Worm (Caenorhabditis elegans): ENCODE measurements around the gene epn-1.
A peak's percentile ranks its signal among the peaks of the same experiment; 100 is the strongest.

The epn-1 gene

ce11 chrX:14816717-14817116, 1.6 kb downstream of the epn-1 start (continued):
- TF ChIP-seq ztf-4 (tag; optimal IDR thresholded peaks at IDR 0.05) (no peak), mml-1 (tag; optimal IDR thresholded peaks at IDR 0.05) (no peak), R02D3.7 (tag; optimal IDR thresholded peaks at IDR 0.05) (no peak), fos-1 (tag; optimal IDR thresholded peaks at IDR 0.05) (no peak), fkh-2 (tag; optimal IDR thresholded peaks at IDR 0.05) (no peak), ceh-82 (tag; optimal IDR thresholded peaks at IDR 0.05) (no peak), pha-4 (tag; optimal IDR thresholded peaks at IDR 0.05) (peak; percentile 29), zag-1 (tag; optimal IDR thresholded peaks at IDR 0.05) (no peak), mdl-1 (tag; optimal IDR thresholded peaks at IDR 0.05) (no peak)

ce11 chrX:14815412-14815811, 2.9 kb downstream of the epn-1 start:
- TF ChIP-seq egl-27 (tag; optimal IDR thresholded peaks at IDR 0.05): no peak
- TF ChIP-seq ceh-9 (tag; optimal IDR thresholded peaks at IDR 0.05): no peak
- TF ChIP-seq unc-39 (tag; optimal IDR thresholded peaks at IDR 0.05): no peak
- TF ChIP-seq nhr-12 (tag; optimal IDR thresholded peaks at IDR 0.05): no peak
- TF ChIP-seq ztf-11 (tag; optimal IDR thresholded peaks at IDR 0.05): no peak
- no peak for TF ChIP-seq skn-1 (tag; optimal IDR thresholded peaks at IDR 0.05)
- TF ChIP-seq mml-1 (tag; optimal IDR thresholded peaks at IDR 0.05): no peak
- TF ChIP-seq R02D3.7 (tag; optimal IDR thresholded peaks at IDR 0.05): no peak
- TF ChIP-seq unc-62 (GFP tag; optimal IDR thresholded peaks at IDR 0.05): no peak
- no peak for TF ChIP-seq ZK546.5 (tag; optimal IDR thresholded peaks at IDR 0.05)
- TF ChIP-seq snpc-4 (tag; optimal IDR thresholded peaks at IDR 0.05): no peak
- TF ChIP-seq elt-1 (tag; optimal IDR thresholded peaks at IDR 0.05): no peak
- peak; percentile 25 for TF ChIP-seq pha-4 (tag; optimal IDR thresholded peaks at IDR 0.05)
- TF ChIP-seq elt-2 (tag; optimal IDR thresholded peaks at IDR 0.05): no peak
- no peak for TF ChIP-seq mdl-1 (tag; optimal IDR thresholded peaks at IDR 0.05)
- no peak for TF ChIP-seq nfya-1 (tag; optimal IDR thresholded peaks at IDR 0.05; ENCODE audit: insufficient read depth)
- no peak for TF ChIP-seq daf-12 (tag; optimal IDR thresholded peaks at IDR 0.05)
- peak; percentile 74 for TF ChIP-seq nhr-43 (tag; optimal IDR thresholded peaks at IDR 0.05; ENCODE audit: poor library complexity, severe bottlenecking)
- TF ChIP-seq nhr-77 (tag; optimal IDR thresholded peaks at IDR 0.05): no peak
- no peak for TF ChIP-seq elt-3 (tag; optimal IDR thresholded peaks at IDR 0.05)
- no peak for TF ChIP-seq zag-1 (tag; optimal IDR thresholded peaks at IDR 0.05)
- no peak for TF ChIP-seq eor-1 (tag; optimal IDR thresholded peaks at IDR 0.05)
- TF ChIP-seq aly-2 (tag; optimal IDR thresholded peaks at IDR 0.05): peak; percentile 31
- no peak for TF ChIP-seq ceh-16 (tag; optimal IDR thresholded peaks at IDR 0.05)
- TF ChIP-seq tbx-2 (tag; optimal IDR thresholded peaks at IDR 0.05): peak; percentile 36
- TF ChIP-seq lin-15B (tag; optimal IDR thresholded peaks at IDR 0.05): no peak
- TF ChIP-seq hmg-11 (tag; optimal IDR thresholded peaks at IDR 0.05): no peak
- no peak for TF ChIP-seq jun-1 (tag; optimal IDR thresholded peaks at IDR 0.05)
- TF ChIP-seq nhr-23 (tag; optimal IDR thresholded peaks at IDR 0.05): peak; percentile 26
- TF ChIP-seq nhr-76 (tag; optimal IDR thresholded peaks at IDR 0.05): no peak
- no peak for TF ChIP-seq lsy-12 (tag; optimal IDR thresholded peaks at IDR 0.05)
- TF ChIP-seq ama-1 (optimal IDR thresholded peaks at IDR 0.05): peak; percentile 72
- TF ChIP-seq egl-5 (tag; optimal IDR thresholded peaks at IDR 0.05): no peak
- no peak for TF ChIP-seq sea-2 (GFP tag; optimal IDR thresholded peaks at IDR 0.05)
- no peak for TF ChIP-seq ceh-28 (tag; optimal IDR thresholded peaks at IDR 0.05)
- no peak for TF ChIP-seq ceh-82 (tag; optimal IDR thresholded peaks at IDR 0.05)
- TF ChIP-seq pqm-1 (tag; optimal IDR thresholded peaks at IDR 0.05): no peak
- no peak for TF ChIP-seq fkh-10 (GFP tag; optimal IDR thresholded peaks at IDR 0.05)

DNA sequence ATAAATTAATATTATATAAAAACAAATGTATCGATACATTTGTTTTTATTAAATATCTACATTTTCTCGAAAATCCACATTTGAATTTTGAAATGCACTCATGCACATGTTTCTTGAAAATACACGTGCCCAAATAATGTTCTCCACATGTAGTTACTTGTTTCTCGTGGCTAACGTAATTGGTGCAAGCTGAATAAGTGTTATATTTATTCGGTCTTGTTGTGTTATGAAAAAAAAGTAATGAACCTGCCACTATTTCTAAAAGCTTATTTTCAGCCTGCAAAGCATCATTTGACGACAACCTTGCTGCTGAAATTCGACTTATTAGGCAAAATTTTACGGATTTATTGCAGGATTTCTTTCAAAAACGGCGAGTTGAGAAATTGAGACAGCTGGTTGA, 4.9 kb downstream of the epn-1 start:
- TF ChIP-seq fkh-2 (tag; optimal IDR thresholded peaks at IDR 0.05): no peak
- TF ChIP-seq fkh-10 (GFP tag; optimal IDR thresholded peaks at IDR 0.05): no peak
- no peak for TF ChIP-seq nhr-28 (tag; optimal IDR thresholded peaks at IDR 0.05)
- peak; percentile 7 for TF ChIP-seq zag-1 (tag; optimal IDR thresholded peaks at IDR 0.05)
- peak; percentile 4 for TF ChIP-seq elt-1 (tag; optimal IDR thresholded peaks at IDR 0.05)
- peak; percentile 47 for TF ChIP-seq elt-2 (tag; optimal IDR thresholded peaks at IDR 0.05)
- no peak for TF ChIP-seq nhr-237 (tag; optimal IDR thresholded peaks at IDR 0.05)
- no peak for TF ChIP-seq aly-2 (tag; optimal IDR thresholded peaks at IDR 0.05)
- TF ChIP-seq nhr-77 (tag; optimal IDR thresholded peaks at IDR 0.05): peak; percentile 81
- TF ChIP-seq ceh-28 (tag; optimal IDR thresholded peaks at IDR 0.05): peak; percentile 73
- peak; percentile 91 for TF ChIP-seq pha-4 (tag; optimal IDR thresholded peaks at IDR 0.05)
- peak; percentile 86 for TF ChIP-seq skn-1 (tag; optimal IDR thresholded peaks at IDR 0.05)
- TF ChIP-seq nhr-43 (tag; optimal IDR thresholded peaks at IDR 0.05; ENCODE audit: poor library complexity, severe bottlenecking): peak; percentile 59
- peak; percentile 63 for TF ChIP-seq hmg-11 (tag; optimal IDR thresholded peaks at IDR 0.05)
- peak; percentile 40 for TF ChIP-seq lsy-12 (tag; optimal IDR thresholded peaks at IDR 0.05)
- no peak for TF ChIP-seq pqm-1 (tag; optimal IDR thresholded peaks at IDR 0.05)
- no peak for TF ChIP-seq unc-62 (GFP tag; optimal IDR thresholded peaks at IDR 0.05)
- no peak for TF ChIP-seq sea-2 (GFP tag; optimal IDR thresholded peaks at IDR 0.05)
- no peak for TF ChIP-seq egl-27 (tag; optimal IDR thresholded peaks at IDR 0.05)
- TF ChIP-seq unc-39 (tag; optimal IDR thresholded peaks at IDR 0.05): no peak
- no peak for TF ChIP-seq eor-1 (tag; optimal IDR thresholded peaks at IDR 0.05)
- no peak for TF ChIP-seq ama-1 (optimal IDR thresholded peaks at IDR 0.05)
- peak; percentile 9 for TF ChIP-seq ceh-82 (tag; optimal IDR thresholded peaks at IDR 0.05)
- TF ChIP-seq egl-5 (tag; optimal IDR thresholded peaks at IDR 0.05): no peak
- TF ChIP-seq nfya-1 (tag; optimal IDR thresholded peaks at IDR 0.05; ENCODE audit: insufficient read depth): peak; percentile 62
- no peak for TF ChIP-seq mml-1 (tag; optimal IDR thresholded peaks at IDR 0.05)
- peak; percentile 80 for TF ChIP-seq tbx-2 (tag; optimal IDR thresholded peaks at IDR 0.05)
- no peak for TF ChIP-seq daf-12 (tag; optimal IDR thresholded peaks at IDR 0.05)
- TF ChIP-seq elt-3 (tag; optimal IDR thresholded peaks at IDR 0.05): no peak
- no peak for TF ChIP-seq ceh-16 (tag; optimal IDR thresholded peaks at IDR 0.05)
- peak; percentile 82 for TF ChIP-seq jun-1 (tag; optimal IDR thresholded peaks at IDR 0.05)
- TF ChIP-seq nhr-11 (tag; optimal IDR thresholded peaks at IDR 0.05): peak; percentile 11
- TF ChIP-seq mdl-1 (tag; optimal IDR thresholded peaks at IDR 0.05): peak; percentile 37
- peak; percentile 44 for TF ChIP-seq nhr-25 (tag; optimal IDR thresholded peaks at IDR 0.05)
- peak; percentile 57 for TF ChIP-seq lin-39 (tag; optimal IDR thresholded peaks at IDR 0.05)

All from whole organism, L3 larva.